Fruit fly (Drosophila melanogaster) whole organism, adult: ENCODE results near the gene pnt.

Experiments
- CG11617 ChIP-seq: fragments of 200-800 bp; sonication (Bioruptor generic); optimal IDR thresholded peaks from 2 replicates; lab custom pipeline; 2017; ENCODE audit warnings: mild to moderate bottlenecking, missing biosample characterization, missing genetic modification reagents, missing genetic modification characterization
- CG12768 ChIP-seq: fragments of 200-800 bp; sonication (Bioruptor generic); optimal IDR thresholded peaks from 2 replicates; lab custom pipeline; 2017; ENCODE audit warnings: missing biosample characterization, missing genetic modification characterization, mild to moderate bottlenecking, moderate library complexity, missing genetic modification reagents
- CG14711 ChIP-seq: fragments of 200-800 bp; sonication (Bioruptor generic); optimal IDR thresholded peaks from 2 replicates; lab custom pipeline; 2018; ENCODE audit warnings: missing biosample characterization, mild to moderate bottlenecking, missing genetic modification characterization, moderate library complexity
- CG1620 ChIP-seq: fragments of 200-800 bp; sonication (Bioruptor generic); optimal IDR thresholded peaks from 2 replicates; lab custom pipeline; 2016; ENCODE audit warnings: missing biosample characterization, missing genetic modification characterization
- CG33017 ChIP-seq: fragments of 200-800 bp; sonication (Bioruptor generic); optimal IDR thresholded peaks from 2 replicates; lab custom pipeline; 2018; ENCODE audit warnings: missing biosample characterization, mild to moderate bottlenecking, missing genetic modification characterization, moderate library complexity
- CG5204 ChIP-seq: fragments of 200-800 bp; sonication (Bioruptor generic); optimal IDR thresholded peaks from 2 replicates; lab custom pipeline; 2016; ENCODE audit warnings: missing biosample characterization, missing genetic modification characterization
- CG7045 ChIP-seq: fragments of 200-800 bp; sonication (Bioruptor generic); optimal IDR thresholded peaks from 2 replicates; lab custom pipeline; 2017; ENCODE audit warnings: missing biosample characterization, mild to moderate bottlenecking, missing genetic modification characterization
- CG7101 ChIP-seq: fragments of 200-800 bp; sonication (Bioruptor generic); optimal IDR thresholded peaks from 2 replicates; lab custom pipeline; 2018; ENCODE audit warnings: missing biosample characterization, mild to moderate bottlenecking, missing genetic modification characterization, moderate library complexity
- Clk ChIP-seq: fragments of 200-800 bp; sonication (Bioruptor generic); optimal IDR thresholded peaks from 2 replicates; lab custom pipeline; 2017; ENCODE audit warnings: missing biosample characterization, missing genetic modification characterization
- Crg-1 ChIP-seq: fragments of 200-800 bp; sonication (Bioruptor generic); optimal IDR thresholded peaks from 2 replicates; lab custom pipeline; 2016; ENCODE audit warnings: missing biosample characterization, missing genetic modification characterization
- Hr96 ChIP-seq: fragments of 200-800 bp; sonication (Bioruptor generic); optimal IDR thresholded peaks from 2 replicates; lab custom pipeline; 2016; ENCODE audit warnings: missing biosample characterization, missing genetic modification characterization
- Mnt ChIP-seq: fragments of 200-800 bp; sonication (Bioruptor generic); optimal IDR thresholded peaks from 2 replicates; lab custom pipeline; 2016; ENCODE audit warnings: missing biosample characterization, mild to moderate bottlenecking, missing genetic modification characterization
- bab1 ChIP-seq: fragments of 200-800 bp; sonication (Bioruptor generic); optimal IDR thresholded peaks from 3 replicates; lab custom pipeline; 2019; ENCODE audit warnings: missing biosample characterization, mild to moderate bottlenecking, missing genetic modification characterization, moderate library complexity
- cic ChIP-seq: fragments of 200-800 bp; sonication (Bioruptor generic); optimal IDR thresholded peaks from 2 replicates; lab custom pipeline; 2017; ENCODE audit warnings: missing biosample characterization, mild to moderate bottlenecking, missing genetic modification characterization, moderate library complexity
- cnc ChIP-seq, 2 experiments: fragments of >200 bp; optimal IDR thresholded peaks; 2 replicates each; lab custom pipeline; 2017
- kay ChIP-seq: fragments of 200-800 bp; sonication (Bioruptor generic); peaks from one replicate; lab custom pipeline; 2016; ENCODE audit warnings: missing biosample characterization, missing genetic modification characterization, borderline replicate concordance
- ovo ChIP-seq: fragments of 200-800 bp; sonication (Bioruptor generic); optimal IDR thresholded peaks from 2 replicates; lab custom pipeline; 2016; ENCODE audit warnings: missing biosample characterization, missing genetic modification characterization
- pad ChIP-seq: fragments of 200-800 bp; sonication (Bioruptor generic); optimal IDR thresholded peaks from 3 replicates; lab custom pipeline; 2017; ENCODE audit warnings: missing biosample characterization, missing genetic modification characterization, mild to moderate bottlenecking, moderate library complexity, missing genetic modification reagents
- tj ChIP-seq: fragments of 200-800 bp; sonication (Bioruptor generic); optimal IDR thresholded peaks from 3 replicates; lab custom pipeline; 2017; ENCODE audit warnings: missing biosample characterization, mild to moderate bottlenecking, missing genetic modification characterization, moderate library complexity
- toe ChIP-seq: fragments of 200-800 bp; sonication (Bioruptor generic); optimal IDR thresholded peaks from 2 replicates; lab custom pipeline; 2016; ENCODE audit warnings: missing biosample characterization, missing genetic modification characterization

pnt gene

dm6 chr3R:23310151-23310550, 35.8 kb downstream of the pnt start:
- TF ChIP-seq CG33017 (no peak), CG1620 (GFP tag; lab: Kevin White, UChicago) (no peak), CG7045 (GFP tag; lab: Kevin White, UChicago) (no peak), tj (no peak), CG5204 (no peak), CG14711 (tag; lab: Kevin White, UChicago) (no peak), Crg-1 (GFP tag; lab: Kevin White, UChicago) (no peak), cnc (optimal IDR thresholded peaks at IDR 0.05; lab: Kevin White, UChicago) (no peak), Clk (GFP tag; lab: Kevin White, UChicago) (no peak), ovo (GFP tag; lab: Kevin White, UChicago) (no peak), CG11617 (GFP tag; lab: Kevin White, UChicago) (no peak), Mnt (GFP tag; lab: Kevin White, UChicago) (no peak), pad (GFP tag; lab: Kevin White, UChicago) (no peak), cic (no peak)

- no peak for TF ChIP-seq Mnt (GFP tag; lab: Kevin White, UChicago)
These were observed 36.3 kb downstream of the pnt start for dm6 chr3R:23309690-23310089.

- no peak for TF ChIP-seq toe
- TF ChIP-seq CG1620 (GFP tag; lab: Kevin White, UChicago): no peak
- no peak for TF ChIP-seq Hr96
- TF ChIP-seq kay (GFP tag; lab: Kevin White, UChicago): no peak
- TF ChIP-seq cic: no peak
- TF ChIP-seq tj: no peak
- no peak for TF ChIP-seq pad (GFP tag; lab: Kevin White, UChicago)
- no peak for TF ChIP-seq CG7045 (GFP tag; lab: Kevin White, UChicago)
- TF ChIP-seq CG33017: no peak
- no peak for TF ChIP-seq CG12768
- TF ChIP-seq CG11617 (GFP tag; lab: Kevin White, UChicago): no peak
- TF ChIP-seq Mnt (GFP tag; lab: Kevin White, UChicago): no peak
These were observed 39.1 kb downstream of the pnt start for dm6 chr3R:23306828-23307227.

DNA sequence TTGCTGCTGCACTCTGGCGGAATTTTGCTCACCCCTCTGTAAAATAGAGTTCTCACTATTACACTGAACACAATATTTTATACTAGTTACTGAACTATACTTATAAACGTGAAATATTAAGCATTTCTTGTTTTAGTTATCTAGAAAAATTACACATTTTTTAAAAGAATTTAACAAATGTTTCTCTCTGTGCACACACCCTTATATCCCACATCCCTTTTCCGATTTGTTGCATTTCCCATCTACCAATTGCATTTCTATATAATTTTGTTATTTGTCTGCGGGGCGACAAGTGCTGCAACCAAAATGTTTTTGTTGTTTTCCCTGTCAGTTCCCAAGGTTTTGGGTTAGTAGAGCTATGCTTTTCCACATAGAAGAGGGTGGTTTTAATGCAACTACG, 42.7 kb downstream of the pnt start:
- TF ChIP-seq bab1 (GFP tag; lab: Kevin White, UChicago): no peak
- no peak for TF ChIP-seq Crg-1 (GFP tag; lab: Kevin White, UChicago)
- no peak for TF ChIP-seq ovo (GFP tag; lab: Kevin White, UChicago)
- no peak for TF ChIP-seq cnc (optimal IDR thresholded peaks at IDR 0.05; lab: Kevin White, UChicago)
- TF ChIP-seq CG5204: no peak
- TF ChIP-seq CG1620 (GFP tag; lab: Kevin White, UChicago): no peak
- no peak for TF ChIP-seq kay (GFP tag; lab: Kevin White, UChicago)
- TF ChIP-seq cic: no peak
- no peak for TF ChIP-seq pad (GFP tag; lab: Kevin White, UChicago)
- TF ChIP-seq CG7045 (GFP tag; lab: Kevin White, UChicago): no peak
- no peak for TF ChIP-seq Hr96
- TF ChIP-seq Clk (GFP tag; lab: Kevin White, UChicago): no peak
- no peak for TF ChIP-seq tj
- TF ChIP-seq CG14711 (tag; lab: Kevin White, UChicago): no peak

DNA sequence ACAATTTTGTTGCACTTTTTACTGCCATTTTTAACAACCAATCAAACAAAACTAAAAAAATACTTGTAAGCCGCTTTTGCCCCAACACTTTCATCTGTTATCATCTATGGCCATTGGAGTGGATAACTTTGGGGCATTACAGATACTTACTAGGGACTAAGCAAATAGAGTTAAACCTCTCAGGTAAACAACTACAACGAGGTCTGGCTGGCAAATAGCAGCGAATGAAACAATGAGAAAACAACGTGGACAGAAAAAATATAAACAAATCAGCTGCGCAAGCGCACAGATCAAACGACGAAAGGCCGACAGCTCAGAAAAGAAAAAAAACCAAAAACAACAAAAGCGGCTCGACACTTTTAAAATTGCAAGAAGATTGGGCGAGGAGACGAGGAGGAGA, 43.8 kb downstream of the pnt start:
- no peak for TF ChIP-seq ovo (GFP tag; lab: Kevin White, UChicago)
- no peak for TF ChIP-seq bab1 (GFP tag; lab: Kevin White, UChicago)
- no peak for TF ChIP-seq Clk (GFP tag; lab: Kevin White, UChicago)
- TF ChIP-seq Mnt (GFP tag; lab: Kevin White, UChicago): no peak
- no peak for TF ChIP-seq CG7101

- TF ChIP-seq CG1620 (GFP tag; lab: Kevin White, UChicago): no peak
- peak; percentile 59 for TF ChIP-seq kay (GFP tag; lab: Kevin White, UChicago)
These were observed 44.7 kb downstream of the pnt start for dm6 chr3R:23301270-23301669.

DNA sequence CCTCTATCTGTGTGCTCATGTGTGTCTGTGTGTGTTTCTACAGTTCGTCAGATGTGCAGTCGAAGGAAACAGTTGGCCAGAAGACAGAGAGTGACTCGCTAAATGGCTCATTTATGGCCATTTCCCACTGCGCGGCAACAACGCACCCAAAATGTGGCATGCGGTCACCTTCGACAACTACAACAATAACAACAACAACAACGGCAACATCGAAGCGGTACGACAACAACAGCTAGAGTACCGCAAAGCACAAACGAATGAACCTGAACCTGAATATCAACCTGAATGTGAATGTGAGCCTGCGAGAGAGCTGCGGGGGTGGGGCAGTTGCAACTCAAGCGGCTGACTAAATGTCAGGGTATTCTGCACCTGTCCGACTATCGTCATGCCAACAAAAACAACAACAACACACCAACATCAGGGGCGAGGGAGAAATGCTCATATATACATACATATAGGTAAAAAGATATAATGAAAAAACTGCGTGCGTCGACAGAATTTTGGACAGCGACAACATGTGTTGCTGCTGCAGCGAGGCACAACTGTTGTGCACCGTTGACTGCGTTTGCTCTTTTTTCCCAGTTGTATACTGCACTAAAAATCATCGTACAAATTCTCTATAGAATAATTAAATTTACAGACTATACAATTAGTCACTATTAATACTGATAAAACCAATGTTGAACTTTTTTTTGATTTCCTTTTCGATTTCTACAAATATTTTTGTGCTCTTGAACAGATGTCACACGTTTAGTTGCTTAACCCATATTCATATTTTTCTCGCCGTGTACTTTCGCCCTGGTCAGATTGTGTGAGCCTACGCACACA, 45.7 kb downstream of the pnt start:
- TF ChIP-seq cic (no peak), kay (GFP tag; lab: Kevin White, UChicago) (no peak), CG7101 (no peak), CG11617 (GFP tag; lab: Kevin White, UChicago) (no peak), bab1 (GFP tag; lab: Kevin White, UChicago) (no peak), pad (GFP tag; lab: Kevin White, UChicago) (no peak), CG7045 (GFP tag; lab: Kevin White, UChicago) (no peak), tj (no peak), CG14711 (tag; lab: Kevin White, UChicago) (no peak), CG33017 (no peak), Mnt (GFP tag; lab: Kevin White, UChicago) (no peak), ovo (GFP tag; lab: Kevin White, UChicago) (no peak)
